Fruit fly (Drosophila melanogaster): Measurements from ENCODE around the gene sas.

The sas gene

dm6 chr3R:7208331-7208730 lies 45.7 kb downstream of the sas start, which contains the start of gene CG1288:
Gene CG1288 (minus strand): TSS chr3R:7208431.
- no peak for TF ChIP-seq psq (optimal IDR thresholded peaks at IDR 0.05)
- TF ChIP-seq h (optimal IDR thresholded peaks at IDR 0.05): no peak
- TF ChIP-seq ttk (optimal IDR thresholded peaks at IDR 0.05): no peak

- no peak for TF ChIP-seq ttk (optimal IDR thresholded peaks at IDR 0.05)
- no peak for TF ChIP-seq Sin3A (optimal IDR thresholded peaks at IDR 0.05)
- no peak for TF ChIP-seq psq (optimal IDR thresholded peaks at IDR 0.05)
- TF ChIP-seq insv (optimal IDR thresholded peaks at IDR 0.05): no peak
- TF ChIP-seq h (optimal IDR thresholded peaks at IDR 0.05): no peak
- TF ChIP-seq Myc (optimal IDR thresholded peaks at IDR 0.05): no peak
Observed at dm6 chr3R:7216924-7217529, 54.4 kb downstream of the sas start, which contains the start of gene CG14606. Gene CG14606 (minus strand): TSS chr3R:7217083.

dm6 chr3R:7219605-7220004 lies 57.0 kb downstream of the sas start, which contains the start of gene CG14605:
Gene CG14605 (minus strand): TSS chr3R:7219705.
- no peak for TF ChIP-seq h (optimal IDR thresholded peaks at IDR 0.05)

- TF ChIP-seq Sin3A (optimal IDR thresholded peaks at IDR 0.05) (no peak), ttk (optimal IDR thresholded peaks at IDR 0.05) (no peak), h (optimal IDR thresholded peaks at IDR 0.05) (no peak), insv (optimal IDR thresholded peaks at IDR 0.05) (no peak), psq (optimal IDR thresholded peaks at IDR 0.05) (no peak), Myc (optimal IDR thresholded peaks at IDR 0.05) (no peak)
Observed at dm6 chr3R:7223972-7224464, 61.4 kb downstream of the sas start, which contains the start of gene thw. Gene thw (plus strand): TSS chr3R:7224414.

Data from Kc167 (cell line).